Fruit fly (Drosophila melanogaster) whole organism, embryonic: ENCODE measurements around the gene Mms19.

Source experiments
- Atf3 ChIP-seq: fragments of 200-800 bp; sonication (Bioruptor generic); optimal IDR thresholded peaks from 3 replicates; lab custom pipeline; 2016; ENCODE audit warnings: missing biosample characterization, missing genetic modification characterization
- Awh ChIP-seq: fragments of 200-800 bp; sonication (Bioruptor generic); IDR thresholded peaks from 2 replicates; pipeline ENCODE4, ENCODE4 v1.3.6; 2022; ENCODE audit warnings: missing biosample characterization, missing genetic modification characterization
- CG10274 ChIP-seq: fragments of 200-800 bp; sonication (Bioruptor generic); optimal IDR thresholded peaks from 3 replicates; lab custom pipeline; 2017; ENCODE audit warnings: missing biosample characterization, mild to moderate bottlenecking, missing genetic modification characterization
- CG10366 ChIP-seq: fragments of 200-800 bp; sonication (Bioruptor generic); IDR thresholded peaks from 2 replicates; pipeline ENCODE4 v1.3.6; 2022; ENCODE audit warnings: missing biosample characterization, missing genetic modification characterization
- CG11695 ChIP-seq: fragments of 200-800 bp; sonication (Bioruptor generic); IDR thresholded peaks from 3 replicates; pipeline ENCODE4 v1.3.6; 2022; ENCODE audit warnings: missing biosample characterization, missing genetic modification characterization
- CG11723 ChIP-seq: fragments of 200-800 bp; sonication (Bioruptor generic); optimal IDR thresholded peaks from 2 replicates; lab custom pipeline; 2017; ENCODE audit warnings: missing biosample characterization, mild to moderate bottlenecking, missing genetic modification characterization
- CG14441 ChIP-seq: fragments of 200-800 bp; sonication (Bioruptor generic); IDR thresholded peaks from 2 replicates; pipeline ENCODE4 v1.3.6; 2022; ENCODE audit warnings: missing biosample characterization, missing genetic modification characterization
- CG14860 ChIP-seq: fragments of 200-800 bp; sonication (Bioruptor generic); IDR thresholded peaks from 3 replicates; pipeline ENCODE4 v1.3.6; 2022; ENCODE audit warnings: missing biosample characterization, missing genetic modification characterization; ENCODE audit not compliant: partially characterized antibody
- CG17802 ChIP-seq: fragments of 200-800 bp; sonication (Bioruptor generic); optimal IDR thresholded peaks from 2 replicates; lab custom pipeline; 2018; ENCODE audit warnings: missing biosample characterization, mild to moderate bottlenecking, missing genetic modification characterization, moderate library complexity
- CG18476 ChIP-seq: fragments of 200-800 bp; sonication (Bioruptor generic); optimal IDR thresholded peaks from 2 replicates; lab custom pipeline; 2016; ENCODE audit warnings: missing biosample characterization, mild to moderate bottlenecking, missing genetic modification characterization
- CG30431 ChIP-seq: fragments of 200-800 bp; sonication (Bioruptor generic); optimal IDR thresholded peaks from 2 replicates; lab custom pipeline; 2017; ENCODE audit warnings: missing biosample characterization, missing genetic modification characterization
- CG3065 ChIP-seq: fragments of 200-800 bp; sonication (Bioruptor generic); optimal IDR thresholded peaks from 2 replicates; lab custom pipeline; 2016; ENCODE audit warnings: missing biosample characterization, missing genetic modification characterization
- CG31224 ChIP-seq: fragments of 200-800 bp; sonication (Bioruptor generic); IDR thresholded peaks from 2 replicates; pipeline ENCODE4 v1.3.6; 2022; ENCODE audit warnings: missing biosample characterization, missing genetic modification characterization
- CG31441 ChIP-seq: fragments of 200-800 bp; sonication (Bioruptor generic); IDR thresholded peaks from 2 replicates; pipeline ENCODE4 v1.3.6; 2022; ENCODE audit warnings: missing biosample characterization, missing genetic modification characterization
- CG4282 ChIP-seq: fragments of 200-800 bp; sonication (Bioruptor generic); optimal IDR thresholded peaks from 2 replicates; lab custom pipeline; 2016; ENCODE audit warnings: missing biosample characterization, missing genetic modification characterization
- CG6654 ChIP-seq: fragments of 200-800 bp; sonication (Bioruptor generic); optimal IDR thresholded peaks from 2 replicates; lab custom pipeline; 2017; ENCODE audit warnings: missing biosample characterization, mild to moderate bottlenecking, missing genetic modification characterization
- CG7963 ChIP-seq: fragments of 200-800 bp; sonication (Bioruptor generic); IDR thresholded peaks from 3 replicates; pipeline ENCODE4 v1.3.6; 2022; ENCODE audit warnings: missing biosample characterization, missing genetic modification characterization; ENCODE audit not compliant: partially characterized antibody
- CG8359 ChIP-seq: fragments of 200-800 bp; sonication (Bioruptor generic); optimal IDR thresholded peaks from 2 replicates; lab custom pipeline; 2017; ENCODE audit warnings: missing biosample characterization, mild to moderate bottlenecking, missing genetic modification characterization, borderline replicate concordance
- CG8765 ChIP-seq: fragments of 200-800 bp; sonication (Bioruptor generic); IDR thresholded peaks from 2 replicates; pipeline ENCODE4 v1.3.6; 2022; ENCODE audit warnings: missing biosample characterization, missing genetic modification characterization
- CG9609 ChIP-seq: fragments of 200-800 bp; sonication (Bioruptor generic); optimal IDR thresholded peaks from 3 replicates; lab custom pipeline; 2016; ENCODE audit warnings: missing biosample characterization, missing genetic modification characterization
- CrebB ChIP-seq: fragments of 200-800 bp; sonication (Bioruptor generic); optimal IDR thresholded peaks from 3 replicates; lab custom pipeline; 2018; ENCODE audit warnings: missing biosample characterization, mild to moderate bottlenecking, missing genetic modification characterization
- E2f1 ChIP-seq: fragments of 200-800 bp; sonication (Bioruptor generic); IDR thresholded peaks from 2 replicates; pipeline ENCODE4 v1.3.6; 2022; ENCODE audit warnings: missing biosample characterization, missing genetic modification characterization
- HHEX ChIP-seq: fragments of 200-800 bp; sonication (Bioruptor generic); optimal IDR thresholded peaks from 3 replicates; lab custom pipeline; 2017; ENCODE audit warnings: missing biosample characterization, mild to moderate bottlenecking, missing genetic modification characterization, missing genetic modification reagents
- Jarid2 ChIP-seq: fragments of 200-800 bp; sonication (Bioruptor generic); optimal IDR thresholded peaks from 3 replicates; lab custom pipeline; 2017; ENCODE audit warnings: mild to moderate bottlenecking, missing biosample characterization, missing genetic modification reagents, missing genetic modification characterization
- Nf-YB ChIP-seq: fragments of 200-800 bp; sonication (Bioruptor generic); optimal IDR thresholded peaks from 3 replicates; lab custom pipeline; 2019; ENCODE audit warnings: missing biosample characterization, mild to moderate bottlenecking, missing genetic modification characterization, moderate library complexity
- Oaz ChIP-seq: fragments of 200-800 bp; sonication (Bioruptor generic); IDR thresholded peaks from 2 replicates; pipeline ENCODE4 v1.3.6; 2022; ENCODE audit warnings: missing biosample characterization, missing genetic modification characterization
- Scr ChIP-seq: fragments of 200-800 bp; sonication (Bioruptor generic); IDR thresholded peaks from 2 replicates; pipeline ENCODE4 v1.3.6; 2022; ENCODE audit warnings: missing biosample characterization, missing genetic modification characterization; ENCODE audit not compliant: partially characterized antibody
- Ssrp ChIP-seq: fragments of 200-800 bp; sonication (Bioruptor generic); optimal IDR thresholded peaks from 2 replicates; lab custom pipeline; 2018; ENCODE audit warnings: missing biosample characterization, mild to moderate bottlenecking, missing genetic modification characterization, moderate library complexity
- al ChIP-seq: fragments of 200-800 bp; sonication (Bioruptor generic); IDR thresholded peaks from 2 replicates; pipeline ENCODE4 v1.3.6; 2022; ENCODE audit warnings: missing biosample characterization, missing genetic modification characterization
- ap ChIP-seq: fragments of 200-800 bp; sonication (Bioruptor generic); IDR thresholded peaks from 2 replicates; pipeline ENCODE4 v1.3.6; 2022; ENCODE audit warnings: missing biosample characterization, missing genetic modification characterization
- ash1 ChIP-seq: fragments of 200-800 bp; sonication (Bioruptor generic); optimal IDR thresholded peaks from 2 replicates; lab custom pipeline; 2018; ENCODE audit warnings: missing biosample characterization, mild to moderate bottlenecking, missing genetic modification characterization
- dati ChIP-seq: fragments of 200-800 bp; sonication (Bioruptor generic); IDR thresholded peaks from 2 replicates; pipeline ENCODE4 v1.3.6; 2022; ENCODE audit warnings: missing biosample characterization, missing genetic modification characterization
- lov ChIP-seq, 2 experiments: fragments of 200-800 bp in 1 of 2; fragments of >200 bp in 1 of 2; sonication (Bioruptor generic) in 1 of 2; IDR thresholded peaks in 1 of 2; optimal IDR thresholded peaks in 1 of 2; 2 replicates in 1 of 2; 3 replicates in 1 of 2; pipeline versions ENCODE4 v1.3.6 to Lab custom; 2017 to 2022; ENCODE audit warnings: missing biosample characterization in 1 of 2, missing genetic modification characterization in 1 of 2
- luna ChIP-seq: fragments of 200-800 bp; sonication (Bioruptor generic); optimal IDR thresholded peaks from 2 replicates; lab custom pipeline; 2016; ENCODE audit warnings: missing biosample characterization, missing genetic modification characterization
- mld ChIP-seq: fragments of 200-800 bp; sonication (Bioruptor generic); IDR thresholded peaks from 3 replicates; pipeline ENCODE4 v1.3.6; 2022; ENCODE audit warnings: missing biosample characterization, missing genetic modification characterization; ENCODE audit not compliant: partially characterized antibody
- oc ChIP-seq: fragments of 200-800 bp; sonication (Bioruptor generic); optimal IDR thresholded peaks from 2 replicates; lab custom pipeline; 2018; ENCODE audit warnings: missing biosample characterization, mild to moderate bottlenecking, missing genetic modification characterization, moderate library complexity
- otp ChIP-seq: fragments of 200-800 bp; sonication (Bioruptor generic); IDR thresholded peaks from 3 replicates; pipeline ENCODE4, ENCODE4 v1.3.6; 2022; ENCODE audit warnings: missing biosample characterization, missing genetic modification characterization
- pita ChIP-seq: fragments of 200-800 bp; sonication (Bioruptor generic); optimal IDR thresholded peaks from 2 replicates; lab custom pipeline; 2017; ENCODE audit warnings: missing biosample characterization, mild to moderate bottlenecking, missing genetic modification characterization
- pum ChIP-seq: fragments of 200-800 bp; sonication (Bioruptor generic); optimal IDR thresholded peaks from 2 replicates; lab custom pipeline; 2016; ENCODE audit warnings: missing biosample characterization, missing genetic modification characterization
- repo ChIP-seq: fragments of 200-800 bp; sonication (Bioruptor generic); optimal IDR thresholded peaks from 2 replicates; lab custom pipeline; 2016; ENCODE audit warnings: missing biosample characterization, missing genetic modification characterization
- sd ChIP-seq: fragments of 200-800 bp; sonication (Bioruptor generic); optimal IDR thresholded peaks from 3 replicates; lab custom pipeline; 2018; ENCODE audit warnings: missing biosample characterization, mild to moderate bottlenecking, missing genetic modification characterization, moderate library complexity
- sens ChIP-seq: fragments of 200-800 bp; sonication (Bioruptor generic); peaks from one replicate; lab custom pipeline; 2016; ENCODE audit warnings: missing biosample characterization, missing genetic modification characterization
- sens-2 ChIP-seq: fragments of 200-800 bp; sonication (Bioruptor generic); IDR thresholded peaks from 2 replicates; pipeline ENCODE4 v1.3.6; 2022; ENCODE audit warnings: missing biosample characterization, missing genetic modification characterization
- shn ChIP-seq: fragments of 200-800 bp; sonication (Bioruptor generic); optimal IDR thresholded peaks from 3 replicates; lab custom pipeline; 2016; ENCODE audit warnings: missing biosample characterization, missing genetic modification characterization
- sima ChIP-seq: fragments of 200-800 bp; sonication (Bioruptor generic); optimal IDR thresholded peaks from 2 replicates; lab custom pipeline; 2016; ENCODE audit warnings: missing biosample characterization, missing genetic modification characterization
- sob ChIP-seq: fragments of 200-800 bp; sonication (Bioruptor generic); IDR thresholded peaks from 2 replicates; pipeline ENCODE4 v1.3.6; 2022; ENCODE audit warnings: missing biosample characterization, missing genetic modification characterization
- tna ChIP-seq: fragments of 200-800 bp; sonication (Bioruptor generic); IDR thresholded peaks from 2 replicates; pipeline ENCODE4 v1.3.6; 2022; ENCODE audit warnings: missing biosample characterization, missing genetic modification characterization; ENCODE audit not compliant: partially characterized antibody
- trh ChIP-seq: fragments of 200-800 bp; sonication (Bioruptor generic); optimal IDR thresholded peaks from 2 replicates; lab custom pipeline; 2016; ENCODE audit warnings: missing biosample characterization, missing genetic modification characterization
- twi ChIP-seq: fragments of 200-800 bp; optimal IDR thresholded peaks from 2 replicates; lab custom pipeline; 2019; ENCODE audit warnings: missing biosample characterization, mild to moderate bottlenecking, missing genetic modification characterization, moderate library complexity

The Mms19 gene

dm6 chr3R:5283360-5283963 is 51.1 kb downstream of the Mms19 start (continued):
- TF ChIP-seq sens-2 (peak; percentile 73), repo (GFP tag; lab: Kevin White, UChicago) (peak; percentile 87), E2f1 (GFP tag; lab: Robert Waterston, UW) (peak; percentile 76), al (peak; percentile 84), trh (GFP tag; lab: Kevin White, UChicago) (peak; percentile 74), HHEX (GFP tag; lab: Kevin White, UChicago) (peak; percentile 93), CG18476 (GFP tag; lab: Kevin White, UChicago) (peak; percentile 93), CG4282 (GFP tag; lab: Kevin White, UChicago) (peak; percentile 85), CG10366 (peak; percentile 73), sens (GFP tag; lab: Kevin White, UChicago) (peak; percentile 98), CG17802 (tag; lab: Kevin White, UChicago) (peak; percentile 63), CrebB (peak; percentile 83), CG14441 (peak; percentile 80), Awh (peak; percentile 86), Scr (GFP tag; lab: Robert Waterston, UW) (no peak), CG31441 (GFP tag; lab: Robert Waterston, UW) (peak; percentile 93), CG14860 (no peak), pum (GFP tag; lab: Kevin White, UChicago) (peak; percentile 91), CG7963 (no peak), CG11723 (GFP tag; lab: Kevin White, UChicago) (peak; percentile 86), otp (GFP tag; lab: Robert Waterston, UW) (no peak; the same call in 1 of the 3 replicates), Atf3 (GFP tag; lab: Kevin White, UChicago) (peak; percentile 74), ash1 (GFP tag; lab: Kevin White, UChicago) (peak; percentile 22), CG31224 (GFP tag; lab: Robert Waterston, UW) (peak; percentile 81), CG9609 (GFP tag; lab: Kevin White, UChicago) (peak; percentile 90), CG10274 (GFP tag; lab: Kevin White, UChicago) (peak; percentile 84), CG8359 (peak; percentile 82), Oaz (GFP tag; lab: Robert Waterston, UW) (peak; percentile 73), twi (tag; lab: Kevin White, UChicago) (peak; percentile 70), dati (GFP tag; lab: Robert Waterston, UW) (peak; percentile 46; the same call in 1 of the 2 replicates), CG3065 (peak; percentile 52), Nf-YB (GFP tag; lab: Kevin White, UChicago) (peak; percentile 77), CG11695 (peak; percentile 90; the same call in 2 of the 3 replicates), oc (tag; lab: Kevin White, UChicago) (peak; percentile 85), luna (peak; percentile 84), sob (GFP tag; lab: Robert Waterston, UW) (peak; percentile 82), ap (GFP tag; lab: Robert Waterston, UW) (peak; percentile 50; the same call in 1 of the 2 replicates), mld (GFP tag; lab: Robert Waterston, UW) (no peak), tna (GFP tag; lab: Robert Waterston, UW) (no peak), Ssrp (tag; lab: Kevin White, UChicago) (peak; percentile 91), Jarid2 (GFP tag; lab: Kevin White, UChicago) (peak; percentile 75), shn (peak; percentile 91), pita (GFP tag; lab: Kevin White, UChicago) (no peak), CG8765 (peak; percentile 63; the same call in 1 of the 2 replicates), sima (GFP tag; lab: Kevin White, UChicago) (peak; percentile 86), CG6654 (peak; percentile 83), sd (peak; percentile 85), CG30431 (GFP tag; lab: Kevin White, UChicago) (peak; percentile 72), lov (optimal IDR thresholded peaks at IDR 0.05; lab: Kevin White, UChicago) (no peak), lov (GFP tag; IDR thresholded peaks at IDR 0.05; lab: Robert Waterston, UW) (peak; percentile 72; the same call in 2 of the 3 replicates)
